Worm (Caenorhabditis elegans): ENCODE measurements around the gene sdz-8.

ce11 chrV:11484404-11484803 lies 31.6 kb downstream of the sdz-8 start:
- TF ChIP-seq elt-3 (tag; optimal IDR thresholded peaks at IDR 0.05) (no peak), lin-39 (tag; optimal IDR thresholded peaks at IDR 0.05) (no peak), snpc-4 (tag; optimal IDR thresholded peaks at IDR 0.05) (no peak)

Data from whole organism, L1 larva.